Worm (Caenorhabditis elegans): ENCODE results near the gene F28C10.1.

DNA sequence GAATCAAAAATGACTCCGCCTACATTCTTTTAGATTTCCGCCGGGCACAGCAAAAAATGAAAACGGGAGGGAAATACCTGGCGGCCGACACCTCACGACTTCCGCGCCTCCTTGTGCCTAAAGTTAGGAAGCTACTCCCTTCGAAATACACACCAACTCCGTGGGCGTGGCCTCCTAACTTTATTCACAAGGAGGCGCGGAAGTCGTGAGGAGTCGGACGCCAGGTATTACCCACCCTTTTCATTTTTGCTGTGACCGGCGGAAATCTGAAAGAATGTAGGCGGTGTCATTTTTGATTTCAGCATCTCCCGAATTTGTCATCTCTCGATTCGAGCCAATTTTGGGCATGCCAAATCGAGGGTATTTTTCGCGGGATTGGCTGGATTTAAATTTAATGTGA lies 4.8 kb upstream of the F28C10.1 start:
- no peak for TF ChIP-seq flt-1 (GFP tag; IDR thresholded peaks at IDR 0.05)
- TF ChIP-seq med-1 (GFP tag; optimal IDR thresholded peaks at IDR 0.05; ENCODE audit: insufficient read depth), result no peak
